Fruit fly (Drosophila melanogaster): ENCODE data around the gene Sfmbt.

The Sfmbt gene

DNA sequence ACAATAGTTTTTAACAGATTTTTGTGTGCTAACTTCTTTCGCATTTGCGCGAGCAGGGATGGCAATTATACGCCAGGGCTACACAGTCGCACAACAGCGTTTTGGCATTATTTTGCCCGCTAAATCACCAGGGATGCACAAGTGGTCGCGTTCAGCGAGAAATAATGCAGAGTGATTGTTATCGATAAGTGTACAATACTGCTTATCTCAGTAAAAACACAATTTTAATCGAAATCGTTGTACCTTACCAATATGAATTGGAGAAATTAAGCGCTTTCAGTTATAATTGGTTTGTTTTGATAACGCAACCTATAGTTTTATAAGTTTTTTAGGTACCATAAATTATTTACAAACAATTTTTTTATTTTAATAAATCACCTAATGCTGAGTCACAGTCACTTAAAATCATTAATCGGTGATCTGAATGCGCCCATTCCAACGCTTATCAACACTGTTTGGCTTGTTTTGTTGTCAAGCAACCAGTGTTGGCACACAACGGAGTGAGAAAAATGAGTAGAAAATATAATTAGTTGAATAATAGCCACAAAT is at the start of gene Sfmbt, which contains the start of gene CG5439:
Gene Sfmbt, minus strand, starts transcription at position 85 of the 549 bp plus-strand sequence.
Gene CG5439, plus strand, starts transcription at position 450 of the 549 bp plus-strand sequence.
- TF ChIP-seq Opbp (GFP tag; IDR thresholded peaks at IDR 0.05; ENCODE audit: partially characterized antibody) = peak; percentile 66; the same call in 2 of the 3 replicates
- TF ChIP-seq Six4 (GFP tag; optimal IDR thresholded peaks at IDR 0.05) = peak; percentile 12
- no peak for TF ChIP-seq CG32767 (GFP tag; IDR thresholded peaks at IDR 0.05)
- TF ChIP-seq Hsf (GFP tag; optimal IDR thresholded peaks at IDR 0.05) = peak; percentile 83
- peak; percentile 79 for TF ChIP-seq pum (GFP tag; optimal IDR thresholded peaks at IDR 0.05)
- TF ChIP-seq CG2889 (GFP tag; IDR thresholded peaks at IDR 0.05) = no peak
- peak; percentile 69 for TF ChIP-seq CG9876 (GFP tag; optimal IDR thresholded peaks at IDR 0.05)
- peak; percentile 76 for TF ChIP-seq Chrac-16 (GFP tag; optimal IDR thresholded peaks at IDR 0.05)
- TF ChIP-seq CG16863 (GFP tag; optimal IDR thresholded peaks at IDR 0.05) = peak; percentile 69
- TF ChIP-seq Dp (GFP tag; optimal IDR thresholded peaks at IDR 0.05) = peak; percentile 48
- TF ChIP-seq CG17568 (GFP tag; optimal IDR thresholded peaks at IDR 0.05) = no peak
- peak; percentile 50 for TF ChIP-seq CG1647 (GFP tag; optimal IDR thresholded peaks at IDR 0.05)
- TF ChIP-seq HHEX (GFP tag; optimal IDR thresholded peaks at IDR 0.05) = peak; percentile 72
- no peak for TF ChIP-seq Abd-B (GFP tag; optimal IDR thresholded peaks at IDR 0.05)
- peak; percentile 52 for TF ChIP-seq NK7.1 (GFP tag; optimal IDR thresholded peaks at IDR 0.05)
- no peak for TF ChIP-seq eve (GFP tag; optimal IDR thresholded peaks at IDR 0.05)
- TF ChIP-seq CG14014 (GFP tag; IDR thresholded peaks at IDR 0.05) = peak; percentile 68; the same call in 1 of the 2 replicates
- TF ChIP-seq wdn (GFP tag; IDR thresholded peaks at IDR 0.05) = 0 out of 2 replicates have a peak, but pooled peaks have one; percentile 38
- no peak for TF ChIP-seq NC2α (GFP tag; optimal IDR thresholded peaks at IDR 0.05)
- TF ChIP-seq gro (GFP tag; optimal IDR thresholded peaks at IDR 0.05) = peak; percentile 17
- peak; percentile 84 for TF ChIP-seq HmgZ (tag; optimal IDR thresholded peaks at IDR 0.05)
- peak; percentile 79 for TF ChIP-seq trem (tag; optimal IDR thresholded peaks at IDR 0.05)
- peak; percentile 75 for TF ChIP-seq ems (GFP tag; optimal IDR thresholded peaks at IDR 0.05)
- TF ChIP-seq CG4424 (GFP tag; optimal IDR thresholded peaks at IDR 0.05) = peak; percentile 83
- TF ChIP-seq Sox102F (GFP tag; optimal IDR thresholded peaks at IDR 0.05) = no peak
- TF ChIP-seq CG7987 (GFP tag; optimal IDR thresholded peaks at IDR 0.05) = peak; percentile 15
- TF ChIP-seq ind (GFP tag; optimal IDR thresholded peaks at IDR 0.05) = peak; percentile 89
- TF ChIP-seq so (GFP tag; IDR thresholded peaks at IDR 0.05) = no peak
- peak; percentile 74 for TF ChIP-seq Dek (tag; optimal IDR thresholded peaks at IDR 0.05)
- no peak for TF ChIP-seq hb (GFP tag; IDR thresholded peaks at IDR 0.05; ENCODE audit: partially characterized antibody)
- TF ChIP-seq schlank (tag; optimal IDR thresholded peaks at IDR 0.05) = peak; percentile 16
- peak; percentile 68 for TF ChIP-seq slou (GFP tag; optimal IDR thresholded peaks at IDR 0.05)
- TF ChIP-seq CG8089 (GFP tag; optimal IDR thresholded peaks at IDR 0.05) = peak; percentile 39
- TF ChIP-seq CG6683 (GFP tag; optimal IDR thresholded peaks at IDR 0.05) = peak; percentile 2
- no peak for TF ChIP-seq sim (GFP tag; IDR thresholded peaks at IDR 0.05)
- TF ChIP-seq CG17385 (GFP tag; optimal IDR thresholded peaks at IDR 0.05) = no peak
- no peak for TF ChIP-seq CG15601 (tag; optimal IDR thresholded peaks at IDR 0.05)
- TF ChIP-seq CG11398 (GFP tag; optimal IDR thresholded peaks at IDR 0.05) = peak; percentile 39
- no peak for TF ChIP-seq CG10543 (GFP tag; optimal IDR thresholded peaks at IDR 0.05)
- no peak for TF ChIP-seq stc (GFP tag; IDR thresholded peaks at IDR 0.05)
- no peak for TF ChIP-seq z (GFP tag; IDR thresholded peaks at IDR 0.05)
- no peak for TF ChIP-seq CG10209 (GFP tag; optimal IDR thresholded peaks at IDR 0.05)
- peak; percentile 97 for TF ChIP-seq CG10267 (tag; optimal IDR thresholded peaks at IDR 0.05)
- no peak for TF ChIP-seq Tbp (GFP tag; optimal IDR thresholded peaks at IDR 0.05)
- TF ChIP-seq luna (GFP tag; optimal IDR thresholded peaks at IDR 0.05) = peak; percentile 60
- no peak for TF ChIP-seq vnd (GFP tag; IDR thresholded peaks at IDR 0.05; ENCODE audit: partially characterized antibody)
- no peak for TF ChIP-seq CG7271 (tag; optimal IDR thresholded peaks at IDR 0.05)
- TF ChIP-seq Dfd (GFP tag; optimal IDR thresholded peaks at IDR 0.05) = no peak
- TF ChIP-seq CG33557 (GFP tag; optimal IDR thresholded peaks at IDR 0.05) = peak; percentile 62
- TF ChIP-seq crol (GFP tag; IDR thresholded peaks at IDR 0.05) = no peak
- TF ChIP-seq jing (GFP tag; optimal IDR thresholded peaks at IDR 0.05) = no peak
